Fruit fly (Drosophila melanogaster): ENCODE results near the gene CG46460.

DNA sequence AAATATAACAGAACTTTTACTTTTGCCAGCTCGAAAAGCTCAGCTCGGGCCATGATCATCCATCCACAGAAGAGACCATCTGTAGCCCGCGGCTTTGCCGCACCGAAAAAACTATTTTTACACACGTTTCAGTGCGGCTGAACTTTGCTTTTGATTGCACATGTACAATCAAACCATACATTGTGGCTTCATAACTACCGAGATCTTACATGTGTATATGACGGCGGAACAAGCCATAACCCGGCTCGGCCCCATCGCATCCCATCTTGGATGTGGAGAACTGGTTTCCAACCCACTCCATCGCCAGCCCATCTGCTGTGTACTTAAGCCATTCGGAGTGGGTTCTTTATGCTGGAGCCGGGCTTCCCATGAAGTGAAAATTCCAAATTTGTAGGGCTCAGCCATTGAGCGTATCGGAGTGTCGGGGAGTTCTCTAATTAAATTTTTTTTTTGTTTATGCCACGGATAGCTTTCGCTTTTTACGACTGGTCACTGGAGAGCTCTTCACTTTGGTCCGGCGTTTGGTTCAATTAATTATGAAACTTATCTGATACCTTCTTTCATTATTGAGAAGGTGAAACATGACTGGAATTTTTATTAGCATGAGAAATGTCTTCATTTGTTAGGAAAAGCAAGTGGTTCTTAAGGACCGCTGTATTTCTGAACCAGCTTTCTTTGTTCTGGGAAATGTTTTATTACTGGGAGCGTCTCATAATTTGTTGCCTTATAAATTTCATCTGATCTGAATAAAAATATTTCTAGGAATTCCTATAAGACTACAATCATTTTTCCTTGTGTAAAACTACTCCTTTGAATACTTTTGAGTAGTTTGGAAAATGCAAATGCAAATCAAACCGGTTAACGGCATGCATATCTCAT is 44.1 kb upstream of the CG46460 start:
- TF ChIP-seq CG8478 (optimal IDR thresholded peaks at IDR 0.05): no peak
- TF ChIP-seq CTCF (optimal IDR thresholded peaks at IDR 0.05): no peak
